Worm (Caenorhabditis elegans): ENCODE data around the gene cyn-16.

ce11 chrII:11978478-11978877 lies 58.1 kb downstream of the cyn-16 start:
- TF ChIP-seq nhr-2 (tag; optimal IDR thresholded peaks at IDR 0.05) (no peak), blmp-1 (tag; optimal IDR thresholded peaks at IDR 0.05) (no peak), mab-5 (tag; optimal IDR thresholded peaks at IDR 0.05) (no peak), ztf-11 (tag; optimal IDR thresholded peaks at IDR 0.05) (no peak), nhr-237 (tag; optimal IDR thresholded peaks at IDR 0.05) (no peak), unc-39 (tag; optimal IDR thresholded peaks at IDR 0.05) (no peak)
